Fruit fly (Drosophila melanogaster): ENCODE results near the gene CG7568.

- TF ChIP-seq usp (GFP tag; optimal IDR thresholded peaks at IDR 0.05), result no peak
- no peak for TF ChIP-seq EcR (GFP tag; optimal IDR thresholded peaks at IDR 0.05)
- no peak for TF ChIP-seq psq (optimal IDR thresholded peaks at IDR 0.05)
Observed at dm6 chr3R:29559444-29559976, 41.2 kb downstream of the CG7568 start.

Data from whole organism.